Worm (Caenorhabditis elegans) whole organism, L2 larva: ENCODE measurements around the gene dpf-4.

Experiments
- C34F6.9 ChIP-seq: fragments of 150-350 bp; optimal IDR thresholded peaks from 2 replicates; lab custom pipeline; 2014; ENCODE audit warnings: missing biosample characterization, missing genetic modification characterization
- F13H6.1 ChIP-seq: sonication (generic microtip); optimal IDR thresholded peaks from 2 replicates; lab custom pipeline; 2016; ENCODE audit warnings: missing genetic modification characterization, missing compliant biosample characterization
- R02D3.7 ChIP-seq: fragments of 150-350 bp; optimal IDR thresholded peaks from 2 replicates; lab custom pipeline; 2014; ENCODE audit warnings: missing biosample characterization, missing genetic modification characterization
- Y55F3AM.14 ChIP-seq: fragments of 200-800 bp; sonication (Bioruptor generic); optimal IDR thresholded peaks from 2 replicates; lab custom pipeline; 2018; ENCODE audit warnings: mild to moderate bottlenecking, missing genetic modification characterization, missing compliant biosample characterization
- aly-2 ChIP-seq: fragments of 150-350 bp; optimal IDR thresholded peaks from 2 replicates; lab custom pipeline; 2014; ENCODE audit warnings: missing biosample characterization, missing genetic modification characterization
- ama-1 ChIP-seq: fragments of 150-350 bp; optimal IDR thresholded peaks from 2 replicates; lab custom pipeline; 2018; ENCODE audit warnings: inconsistent platforms
- blmp-1 ChIP-seq: sonication (generic microtip); optimal IDR thresholded peaks from 2 replicates; lab custom pipeline; 2017; ENCODE audit warnings: missing genetic modification characterization, mild to moderate bottlenecking, missing compliant biosample characterization, antibody characterized with exemption, moderate library complexity; ENCODE audit not compliant: insufficient read depth
- crh-2 ChIP-seq: sonication (generic microtip); optimal IDR thresholded peaks from 2 replicates; lab custom pipeline; 2017; ENCODE audit warnings: missing biosample characterization, missing genetic modification characterization
- dmd-4 ChIP-seq: sonication (generic microtip); optimal IDR thresholded peaks from 2 replicates; lab custom pipeline; 2017; ENCODE audit warnings: missing biosample characterization, missing genetic modification characterization
- egl-27 ChIP-seq: sonication (generic microtip); optimal IDR thresholded peaks from 3 replicates; lab custom pipeline; 2017; ENCODE audit warnings: missing biosample characterization, missing genetic modification reagents, missing genetic modification characterization
- elt-1 ChIP-seq: fragments of 150-350 bp; optimal IDR thresholded peaks from 2 replicates; lab custom pipeline; 2014; ENCODE audit warnings: missing biosample characterization, missing genetic modification characterization
- elt-3 ChIP-seq: sonication (generic microtip); optimal IDR thresholded peaks from 2 replicates; lab custom pipeline; 2017; ENCODE audit warnings: missing biosample characterization, missing genetic modification characterization
- fos-1 ChIP-seq: fragments of 150-350 bp; optimal IDR thresholded peaks from 2 replicates; lab custom pipeline; 2014; ENCODE audit warnings: missing biosample characterization, missing genetic modification characterization
- lin-11 ChIP-seq: fragments of 150-350 bp; sonication (generic microtip); optimal IDR thresholded peaks from 2 replicates; lab custom pipeline; 2014; ENCODE audit warnings: missing biosample characterization, missing genetic modification characterization, inconsistent platforms, mixed read lengths
- lin-13 ChIP-seq: fragments of 150-350 bp; optimal IDR thresholded peaks from 2 replicates; lab custom pipeline; 2014; ENCODE audit warnings: missing biosample characterization, missing genetic modification reagents, missing genetic modification characterization
- lin-39 ChIP-seq: fragments of 150-350 bp; optimal IDR thresholded peaks from 2 replicates; lab custom pipeline; 2014; ENCODE audit warnings: missing biosample characterization, missing genetic modification reagents, missing genetic modification characterization
- lsy-2 ChIP-seq, 2 experiments: fragments of 150-350 bp in 1 of 2; sonication (generic microtip) in 1 of 2; optimal IDR thresholded peaks; 2 replicates each; lab custom pipeline; 2014 to 2017; ENCODE audit warnings: missing biosample characterization in 2 of 2, missing genetic modification characterization in 2 of 2
- mdl-1 ChIP-seq, 2 experiments: fragments of 150-350 bp in 1 of 2; sonication (generic microtip) in 1 of 2; optimal IDR thresholded peaks; 2 replicates each; lab custom pipeline; 2017; ENCODE audit warnings: missing biosample characterization in 2 of 2, missing genetic modification characterization in 2 of 2
- nhr-11 ChIP-seq: fragments of 150-350 bp; optimal IDR thresholded peaks from 2 replicates; lab custom pipeline; 2014; ENCODE audit warnings: missing biosample characterization, missing genetic modification characterization
- nhr-12 ChIP-seq: fragments of 150-350 bp; optimal IDR thresholded peaks from 2 replicates; lab custom pipeline; 2014; ENCODE audit warnings: missing biosample characterization, missing genetic modification characterization
- nhr-129 ChIP-seq: fragments of 150-350 bp; optimal IDR thresholded peaks from 2 replicates; lab custom pipeline; 2014; ENCODE audit warnings: missing biosample characterization, missing genetic modification characterization
- nhr-237 ChIP-seq: fragments of 150-350 bp; optimal IDR thresholded peaks from 2 replicates; lab custom pipeline; 2014; ENCODE audit warnings: missing biosample characterization, missing genetic modification characterization
- nhr-6 ChIP-seq: fragments of 150-350 bp; optimal IDR thresholded peaks from 2 replicates; lab custom pipeline; 2014; ENCODE audit warnings: missing biosample characterization, missing genetic modification characterization
- nhr-77 ChIP-seq: fragments of 150-350 bp; optimal IDR thresholded peaks from 2 replicates; lab custom pipeline; 2014; ENCODE audit warnings: missing biosample characterization, missing genetic modification characterization
- peb-1 ChIP-seq: fragments of 150-350 bp; optimal IDR thresholded peaks from 2 replicates; lab custom pipeline; 2014; ENCODE audit warnings: missing biosample characterization, missing genetic modification characterization
- sem-4 ChIP-seq: fragments of 150-350 bp; optimal IDR thresholded peaks from 2 replicates; lab custom pipeline; 2014; ENCODE audit warnings: missing biosample characterization, missing genetic modification reagents, missing genetic modification characterization
- skn-1 ChIP-seq: sonication (generic microtip); optimal IDR thresholded peaks from 2 replicates; lab custom pipeline; 2017; ENCODE audit warnings: missing biosample characterization, missing genetic modification characterization
- sma-3 ChIP-seq: sonication (generic microtip); optimal IDR thresholded peaks from 2 replicates; lab custom pipeline; 2016; ENCODE audit warnings: missing genetic modification reagents, missing genetic modification characterization, missing compliant biosample characterization
- sma-9 ChIP-seq, 2 experiments: fragments of 150-350 bp in 1 of 2; sonication (generic microtip) in 1 of 2; optimal IDR thresholded peaks; 2 replicates each; lab custom pipeline; 2014 to 2016; ENCODE audit warnings: missing genetic modification characterization in 2 of 2, mild to moderate bottlenecking in 1 of 2, missing biosample characterization in 1 of 2, missing compliant biosample characterization in 1 of 2, missing genetic modification reagents in 1 of 2, moderate library complexity in 1 of 2
- snpc-4 ChIP-seq: fragments of 150-350 bp; optimal IDR thresholded peaks from 2 replicates; lab custom pipeline; 2014; ENCODE audit warnings: missing biosample characterization, missing genetic modification characterization
- unc-39 ChIP-seq: fragments of 150-350 bp; optimal IDR thresholded peaks from 2 replicates; lab custom pipeline; 2014; ENCODE audit warnings: missing biosample characterization, missing genetic modification characterization
- unc-55 ChIP-seq: fragments of 150-350 bp; sonication (generic microtip); optimal IDR thresholded peaks from 3 replicates; lab custom pipeline; 2014; ENCODE audit warnings: missing biosample characterization, missing genetic modification reagents, missing genetic modification characterization
- zag-1 ChIP-seq: fragments of 150-350 bp; optimal IDR thresholded peaks from 2 replicates; lab custom pipeline; 2014; ENCODE audit warnings: missing biosample characterization, missing genetic modification characterization
- ztf-1 ChIP-seq: fragments of 200-800 bp; sonication (Bioruptor generic); conservative IDR thresholded peaks from 2 replicates; pipeline ENCODE4 v1.3.6; 2022; ENCODE audit warnings: missing genetic modification characterization, missing compliant biosample characterization
- ztf-11 ChIP-seq: sonication (generic microtip); optimal IDR thresholded peaks from 2 replicates; lab custom pipeline; 2017; ENCODE audit warnings: missing biosample characterization, missing genetic modification characterization
- ztf-4 ChIP-seq: fragments of 150-350 bp; optimal IDR thresholded peaks from 2 replicates; lab custom pipeline; 2014; ENCODE audit warnings: missing biosample characterization, missing genetic modification characterization

Gene dpf-4

DNA sequence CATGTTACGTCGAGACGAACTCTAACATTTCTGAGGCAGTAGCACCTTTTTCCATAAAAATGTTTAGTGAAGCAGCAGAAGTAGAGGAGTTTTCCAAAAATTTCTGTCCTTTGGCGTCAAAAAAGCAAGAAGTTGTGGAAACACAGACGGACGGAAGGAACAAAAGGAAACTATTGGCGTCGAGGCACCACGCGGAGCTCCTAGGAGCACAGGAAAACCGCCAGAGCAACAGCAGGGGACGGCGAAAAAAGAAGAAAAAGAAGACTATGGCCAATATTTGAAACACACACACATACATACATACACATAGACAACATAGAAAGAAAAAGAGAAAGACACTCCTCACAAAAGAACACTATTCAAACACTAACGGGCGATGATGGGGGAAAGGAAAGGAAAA lies 16.2 kb upstream of the dpf-4 start:
- TF ChIP-seq nhr-77 (no peak), unc-39 (tag; lab: Kevin White, UChicago) (no peak), lin-11 (tag; lab: Kevin White, UChicago) (no peak), blmp-1 (tag; lab: Kevin White, UChicago) (no peak), C34F6.9 (peak; percentile 37), mdl-1 (tag; optimal IDR thresholded peaks at IDR 0.05; lab: Kevin White, UChicago) (no peak), crh-2 (tag; lab: Kevin White, UChicago) (no peak), unc-55 (GFP tag; lab: Kevin White, UChicago) (peak; percentile 47), skn-1 (no peak), elt-3 (tag; lab: Kevin White, UChicago) (no peak)

DNA sequence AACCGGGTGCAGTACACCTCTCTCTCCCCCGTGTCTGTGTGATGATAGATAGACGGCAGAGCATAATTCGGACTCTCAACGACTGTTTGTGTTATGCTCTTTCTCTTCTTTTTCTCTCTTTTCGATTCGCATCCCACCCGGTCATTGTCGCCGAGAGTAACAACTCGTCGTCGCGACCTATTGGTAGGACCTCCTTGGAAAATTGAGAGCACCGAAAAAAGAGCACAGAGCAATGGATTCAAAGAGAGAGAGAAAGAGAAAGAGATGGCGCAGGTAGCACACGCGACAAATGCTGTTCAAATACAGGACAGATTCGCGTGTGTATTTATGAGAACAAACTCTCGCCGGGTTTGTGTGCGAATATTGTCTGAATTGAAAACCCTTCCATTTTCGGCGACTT lies 15.4 kb upstream of the dpf-4 start:
- no peak for TF ChIP-seq sma-3 (GFP tag; lab: Kevin White, UChicago)
- peak; percentile 62 for TF ChIP-seq F13H6.1 (tag; lab: Kevin White, UChicago)
- TF ChIP-seq lsy-2 (tag; optimal IDR thresholded peaks at IDR 0.05; lab: Kevin White, UChicago), result peak in 1 of 2 experiments; percentile 8
- TF ChIP-seq snpc-4 (tag; lab: Kevin White, UChicago), result no peak
- no peak for TF ChIP-seq crh-2 (tag; lab: Kevin White, UChicago)
- TF ChIP-seq nhr-129 (tag; lab: Kevin White, UChicago), result peak; percentile 70
- no peak for TF ChIP-seq elt-1
- TF ChIP-seq elt-3 (tag; lab: Kevin White, UChicago), result no peak
- TF ChIP-seq aly-2 (tag; lab: Kevin White, UChicago), result no peak
- no peak for TF ChIP-seq fos-1
- peak in 1 of 2 experiments; percentile 18 for TF ChIP-seq mdl-1 (tag; optimal IDR thresholded peaks at IDR 0.05; lab: Kevin White, UChicago)
- TF ChIP-seq nhr-11 (tag; lab: Kevin White, UChicago), result no peak
- TF ChIP-seq, all 48 proteins: peak for 4

DNA sequence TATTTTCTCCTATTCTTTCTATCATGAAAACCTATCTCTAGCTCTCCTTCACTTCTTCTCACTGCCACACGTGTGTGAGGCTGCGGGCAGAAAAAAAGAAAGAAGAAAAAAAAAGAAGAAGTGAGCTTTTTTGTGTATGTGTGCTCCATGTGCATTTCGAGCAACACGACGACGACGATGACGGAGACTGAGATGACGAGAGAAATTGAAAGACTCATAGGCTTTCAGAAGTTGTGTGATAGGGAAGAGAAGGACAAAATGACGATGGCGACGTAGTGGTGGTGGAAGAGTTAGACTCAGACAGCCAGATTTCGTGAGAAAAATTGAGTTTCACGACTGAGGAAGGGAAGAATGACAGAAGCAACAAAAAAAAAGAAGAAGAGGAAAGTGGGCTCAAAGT lies 13.6 kb upstream of the dpf-4 start:
- TF ChIP-seq elt-1, result no peak
- no peak for TF ChIP-seq fos-1
- no peak for TF ChIP-seq R02D3.7
- no peak for TF ChIP-seq nhr-77
- no peak for TF ChIP-seq ama-1 (lab: Kevin White, UChicago)
- peak; percentile 58 for TF ChIP-seq lin-13 (GFP tag; lab: Kevin White, UChicago)
- TF ChIP-seq dmd-4 (tag; lab: Kevin White, UChicago), result no peak
- peak; percentile 34 for TF ChIP-seq lin-11 (tag; lab: Kevin White, UChicago)
- TF ChIP-seq mdl-1 (tag; optimal IDR thresholded peaks at IDR 0.05; lab: Kevin White, UChicago), result peak; percentile 89 to 95
- TF ChIP-seq Y55F3AM.14 (GFP tag; lab: Kevin White, UChicago), result peak; percentile 71
- TF ChIP-seq lsy-2 (tag; optimal IDR thresholded peaks at IDR 0.05; lab: Kevin White, UChicago), result peak; percentile 2 to 77
- TF ChIP-seq egl-27 (tag; lab: Kevin White, UChicago), result peak; percentile 85
- no peak for TF ChIP-seq nhr-12 (tag; lab: Kevin White, UChicago)
- TF ChIP-seq skn-1, result no peak
- TF ChIP-seq sma-9 (GFP tag; optimal IDR thresholded peaks at IDR 0.05; lab: Kevin White, UChicago), result peak; percentile 72
- TF ChIP-seq sma-9 (tag; optimal IDR thresholded peaks at IDR 0.05; lab: Kevin White, UChicago), result no peak
- peak; percentile 91 for TF ChIP-seq nhr-129 (tag; lab: Kevin White, UChicago)
- TF ChIP-seq elt-3 (tag; lab: Kevin White, UChicago), result no peak
- peak; percentile 83 for TF ChIP-seq C34F6.9
- no peak for TF ChIP-seq ztf-1
- peak; percentile 28 for TF ChIP-seq sem-4 (tag; lab: Kevin White, UChicago)
- peak; percentile 82 for TF ChIP-seq crh-2 (tag; lab: Kevin White, UChicago)
- TF ChIP-seq nhr-6 (tag; lab: Kevin White, UChicago), result peak; percentile 41
- TF ChIP-seq peb-1 (tag; lab: Kevin White, UChicago), result no peak
- TF ChIP-seq lin-39 (tag; lab: Kevin White, UChicago), result no peak
- TF ChIP-seq F13H6.1 (tag; lab: Kevin White, UChicago), result peak; percentile 76
- TF ChIP-seq nhr-237 (tag; lab: Kevin White, UChicago), result no peak
- TF ChIP-seq zag-1 (tag; lab: Kevin White, UChicago), result peak; percentile 94
- TF ChIP-seq ztf-4 (tag; lab: Kevin White, UChicago), result peak; percentile 61
- no peak for TF ChIP-seq ztf-11 (tag; lab: Kevin White, UChicago)
- TF ChIP-seq unc-55 (GFP tag; lab: Kevin White, UChicago), result peak; percentile 94

DNA sequence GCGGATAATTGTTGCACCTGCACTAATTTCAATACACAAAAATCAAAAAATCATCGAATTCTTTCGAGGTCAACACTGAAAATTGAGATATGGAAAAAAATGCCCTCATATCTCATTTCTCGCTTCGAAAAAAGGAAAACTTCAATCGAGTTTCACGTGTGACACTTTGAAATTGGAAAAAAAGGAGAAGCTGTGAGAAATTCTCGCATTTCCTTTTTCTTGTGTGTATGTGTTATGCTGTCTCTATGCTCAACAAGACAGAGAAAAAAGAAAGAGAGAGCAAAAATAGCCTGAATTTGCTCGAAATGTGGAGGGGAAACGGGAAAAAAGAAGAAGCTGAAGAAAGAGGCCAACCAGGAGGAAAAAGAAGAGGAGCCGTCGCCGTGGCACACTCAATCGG lies 12.7 kb upstream of the dpf-4 start:
- TF ChIP-seq peb-1 (tag; lab: Kevin White, UChicago) (no peak), lsy-2 (tag; optimal IDR thresholded peaks at IDR 0.05; lab: Kevin White, UChicago) (no peak), crh-2 (tag; lab: Kevin White, UChicago) (peak; percentile 7), C34F6.9 (peak; percentile 49), nhr-6 (tag; lab: Kevin White, UChicago) (no peak), zag-1 (tag; lab: Kevin White, UChicago) (no peak), elt-3 (tag; lab: Kevin White, UChicago) (no peak), lin-39 (tag; lab: Kevin White, UChicago) (no peak), unc-55 (GFP tag; lab: Kevin White, UChicago) (peak; percentile 30), nhr-237 (tag; lab: Kevin White, UChicago) (no peak), sma-9 (GFP tag; optimal IDR thresholded peaks at IDR 0.05; lab: Kevin White, UChicago) (peak; percentile 3), sma-9 (tag; optimal IDR thresholded peaks at IDR 0.05; lab: Kevin White, UChicago) (no peak)
